Worm (Caenorhabditis elegans): ENCODE data around the gene C06E1.11.

DNA sequence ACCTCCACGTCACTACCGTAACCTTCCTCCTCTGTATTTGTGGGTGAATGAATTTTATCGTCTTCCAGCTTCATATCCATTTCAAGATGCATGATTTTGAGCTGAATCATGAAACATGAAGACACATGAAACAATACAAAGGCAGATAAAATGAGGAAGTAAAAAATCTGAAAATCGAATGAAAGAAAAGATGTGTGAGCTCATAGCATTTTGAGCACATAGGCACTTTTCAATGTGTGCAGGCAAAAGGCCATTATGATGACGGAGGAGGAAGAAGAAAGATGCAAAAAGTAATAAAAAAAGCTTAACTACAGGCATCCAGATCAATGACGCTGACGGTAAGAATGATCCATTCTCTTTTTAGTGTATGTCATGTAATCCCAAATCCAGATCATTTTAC lies 18.7 kb downstream of the C06E1.11 start, which contains the start of gene ztf-30:
- no peak for TF ChIP-seq nhr-10 (tag; optimal IDR thresholded peaks at IDR 0.05)
- no peak for TF ChIP-seq aly-2 (tag; optimal IDR thresholded peaks at IDR 0.05)
- TF ChIP-seq zag-1 (tag; optimal IDR thresholded peaks at IDR 0.05) = no peak
- TF ChIP-seq skn-1 (tag; optimal IDR thresholded peaks at IDR 0.05) = no peak
- TF ChIP-seq nhr-25 (tag; optimal IDR thresholded peaks at IDR 0.05) = no peak
- no peak for TF ChIP-seq nhr-23 (tag; optimal IDR thresholded peaks at IDR 0.05)

All from whole organism, L2 larva.